Worm (Caenorhabditis elegans) whole organism, young adult: ENCODE results near the gene C25F9.9.

Experiments used
- F49E8.2 ChIP-seq: sonication (generic microtip); optimal IDR thresholded peaks from 3 replicates; lab custom pipeline; 2017; ENCODE audit warnings: missing genetic modification characterization, mild to moderate bottlenecking, missing compliant biosample characterization, antibody characterized with exemption, moderate library complexity; ENCODE audit not compliant: insufficient read depth
- attf-6 ChIP-seq: fragments of 200-800 bp; sonication (Bioruptor generic); IDR thresholded peaks from 2 replicates; pipeline ENCODE4 v1.3.6; 2022; ENCODE audit warnings: missing genetic modification reagents, missing genetic modification characterization, missing compliant biosample characterization
- bed-2 ChIP-seq: fragments of 200-800 bp; sonication (Bioruptor generic); IDR thresholded peaks from 2 replicates; pipeline ENCODE4 v1.3.6; 2022; ENCODE audit warnings: missing genetic modification reagents, missing genetic modification characterization, missing compliant biosample characterization
- dpff-1 ChIP-seq: sonication (generic microtip); optimal IDR thresholded peaks from 2 replicates; lab custom pipeline; 2017; ENCODE audit warnings: mild to moderate bottlenecking, missing genetic modification characterization, missing compliant biosample characterization
- dpl-1 ChIP-seq: fragments of 150-350 bp; optimal IDR thresholded peaks from 2 replicates; lab custom pipeline; 2014; ENCODE audit warnings: missing biosample characterization, missing genetic modification reagents, missing genetic modification characterization
- hmg-20 ChIP-seq: fragments of 200-800 bp; sonication (Bioruptor generic); IDR thresholded peaks from 2 replicates; pipeline ENCODE4 v1.3.6; 2022; ENCODE audit warnings: missing genetic modification reagents, missing genetic modification characterization, missing compliant biosample characterization
- let-526 ChIP-seq: fragments of 200-800 bp; sonication (Bioruptor generic); IDR thresholded peaks from 2 replicates; pipeline ENCODE4 v1.3.6; 2022; ENCODE audit warnings: missing genetic modification reagents, missing genetic modification characterization, missing compliant biosample characterization
- let-607 ChIP-seq, 2 experiments: fragments of 200-800 bp in 1 of 2; sonication (Bioruptor generic) in 1 of 2; sonication (generic microtip) in 1 of 2; optimal IDR thresholded peaks; 2 replicates each; lab custom pipeline; 2016 to 2018; ENCODE audit warnings: mild to moderate bottlenecking in 2 of 2, missing compliant biosample characterization in 2 of 2, missing genetic modification characterization in 2 of 2, moderate library complexity in 2 of 2, missing genotype in 1 of 2
- madf-10 ChIP-seq: sonication (generic microtip); optimal IDR thresholded peaks from 2 replicates; lab custom pipeline; 2016; ENCODE audit warnings: mild to moderate bottlenecking, missing genetic modification characterization, missing compliant biosample characterization
- mes-4 ChIP-seq: sonication (generic microtip); optimal IDR thresholded peaks from 2 replicates; lab custom pipeline; 2016; ENCODE audit warnings: missing genotype, missing genetic modification characterization, missing compliant biosample characterization
- nfya-1 ChIP-seq: sonication (generic microtip); optimal IDR thresholded peaks from 2 replicates; lab custom pipeline; 2017; ENCODE audit warnings: antibody characterized with exemption, missing compliant biosample characterization, missing genetic modification characterization, borderline replicate concordance; ENCODE audit not compliant: insufficient read depth
- sea-2 ChIP-seq: fragments of 200-800 bp; sonication (Bioruptor generic); IDR thresholded peaks from 2 replicates; pipeline ENCODE4 v1.3.6; 2022; ENCODE audit warnings: missing genetic modification characterization, missing compliant biosample characterization
- unc-130 ChIP-seq: sonication (generic microtip); optimal IDR thresholded peaks from 2 replicates; lab custom pipeline; 2016; ENCODE audit warnings: missing genetic modification reagents, missing genetic modification characterization, missing compliant biosample characterization
- ztf-18 ChIP-seq: sonication (generic microtip); optimal IDR thresholded peaks from 2 replicates; lab custom pipeline; 2016; ENCODE audit warnings: missing genotype, mild to moderate bottlenecking, missing genetic modification characterization, missing compliant biosample characterization

DNA sequence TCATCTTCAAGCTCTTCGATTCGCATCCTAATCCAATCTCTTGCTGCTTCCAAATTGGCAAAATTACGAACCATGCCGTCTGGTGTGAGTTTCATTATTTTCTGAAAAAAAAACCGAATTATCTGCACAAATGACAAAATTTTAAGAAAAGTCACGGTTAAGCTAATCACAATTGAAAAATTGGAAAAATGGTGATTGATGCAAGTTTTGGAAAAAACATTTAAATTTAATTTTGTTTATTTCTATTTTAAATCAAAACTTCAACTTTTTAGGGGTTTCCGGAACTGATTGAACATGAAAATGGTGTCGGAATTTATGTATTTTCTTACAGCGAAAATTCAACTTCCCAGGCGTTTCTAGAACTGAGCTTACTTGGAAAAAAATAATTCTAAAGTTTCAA, 13.6 kb upstream of the C25F9.9 start, which contains the start of gene C25F9.12:
- TF ChIP-seq unc-130, result no peak
- no peak for TF ChIP-seq dpff-1 (tag; lab: Kevin White, UChicago)
- no peak for TF ChIP-seq madf-10 (tag; lab: Kevin White, UChicago)
- no peak for TF ChIP-seq attf-6
- TF ChIP-seq sea-2 (GFP tag; lab: Robert Waterston, UW), result no peak
- TF ChIP-seq let-607 (tag; optimal IDR thresholded peaks at IDR 0.05; lab: Kevin White, UChicago), result no peak
- TF ChIP-seq dpl-1 (GFP tag; lab: Kevin White, UChicago), result no peak
- no peak for TF ChIP-seq bed-2 (GFP tag; lab: Robert Waterston, UW)
- TF ChIP-seq let-526 (GFP tag; lab: Robert Waterston, UW), result no peak
- no peak for TF ChIP-seq ztf-18
- TF ChIP-seq mes-4 (tag; lab: Kevin White, UChicago), result no peak
- TF ChIP-seq hmg-20 (GFP tag; lab: Robert Waterston, UW), result no peak
- no peak for TF ChIP-seq F49E8.2
- TF ChIP-seq nfya-1 (tag; lab: Kevin White, UChicago), result no peak
